Fruit fly (Drosophila melanogaster) whole organism, embryonic: ENCODE results near the gene Coq5.

Source experiments
- ATbp ChIP-seq: fragments of 200-800 bp; sonication (Bioruptor generic); optimal IDR thresholded peaks from 2 replicates; lab custom pipeline; 2017; ENCODE audit warnings: missing biosample characterization, mild to moderate bottlenecking, missing genetic modification characterization, missing genetic modification reagents
- Adf1 ChIP-seq: fragments of 200-800 bp; sonication (Bioruptor generic); IDR thresholded peaks from 2 replicates; pipeline ENCODE4 v1.3.6; 2022; ENCODE audit warnings: missing biosample characterization, missing genetic modification characterization
- BEAF-32 ChIP-seq: fragments of 200-800 bp; sonication (Bioruptor generic); optimal IDR thresholded peaks from 3 replicates; lab custom pipeline; 2017; ENCODE audit warnings: missing biosample characterization, missing genetic modification characterization, mild to moderate bottlenecking, moderate library complexity, missing genetic modification reagents
- CG10147 ChIP-seq: fragments of 200-800 bp; sonication (Bioruptor generic); optimal IDR thresholded peaks from 2 replicates; lab custom pipeline; 2019; ENCODE audit warnings: missing biosample characterization, mild to moderate bottlenecking, missing genetic modification characterization, moderate library complexity
- CG10543 ChIP-seq: fragments of 200-800 bp; sonication (Bioruptor generic); optimal IDR thresholded peaks from 3 replicates; lab custom pipeline; 2017; ENCODE audit warnings: missing biosample characterization, mild to moderate bottlenecking, missing genetic modification characterization, moderate library complexity
- CG15696 ChIP-seq: fragments of 200-800 bp; sonication (Bioruptor generic); optimal IDR thresholded peaks from 2 replicates; lab custom pipeline; 2019; ENCODE audit warnings: missing biosample characterization, mild to moderate bottlenecking, missing genetic modification characterization, moderate library complexity
- CG16815 ChIP-seq: fragments of 200-800 bp; sonication (Bioruptor generic); optimal IDR thresholded peaks from 3 replicates; lab custom pipeline; 2017; ENCODE audit warnings: missing biosample characterization, mild to moderate bottlenecking, missing genetic modification characterization
- CG18476 ChIP-seq: fragments of 200-800 bp; sonication (Bioruptor generic); optimal IDR thresholded peaks from 2 replicates; lab custom pipeline; 2016; ENCODE audit warnings: missing biosample characterization, mild to moderate bottlenecking, missing genetic modification characterization
- CG31441 ChIP-seq: fragments of 200-800 bp; sonication (Bioruptor generic); IDR thresholded peaks from 2 replicates; pipeline ENCODE4 v1.3.6; 2022; ENCODE audit warnings: missing biosample characterization, missing genetic modification characterization
- CG32772 ChIP-seq: fragments of 200-800 bp; sonication (Bioruptor generic); IDR thresholded peaks from 2 replicates; pipeline ENCODE4 v1.3.6; 2022; ENCODE audit warnings: missing biosample characterization, missing genetic modification characterization
- CG34376 ChIP-seq: fragments of 200-800 bp; sonication (Bioruptor generic); optimal IDR thresholded peaks from 2 replicates; lab custom pipeline; 2018; ENCODE audit warnings: missing biosample characterization, mild to moderate bottlenecking, missing genetic modification characterization
- CG4820 ChIP-seq: fragments of 200-800 bp; sonication (Bioruptor generic); optimal IDR thresholded peaks from 3 replicates; lab custom pipeline; 2016; ENCODE audit warnings: missing biosample characterization, missing genetic modification characterization
- CG5245 ChIP-seq: fragments of 200-800 bp; sonication (Bioruptor generic); optimal IDR thresholded peaks from 3 replicates; lab custom pipeline; 2016; ENCODE audit warnings: missing biosample characterization, missing genetic modification characterization
- CG6654 ChIP-seq: fragments of 200-800 bp; sonication (Bioruptor generic); optimal IDR thresholded peaks from 2 replicates; lab custom pipeline; 2017; ENCODE audit warnings: missing biosample characterization, mild to moderate bottlenecking, missing genetic modification characterization
- CG7271 ChIP-seq: fragments of 200-800 bp; sonication (Bioruptor generic); optimal IDR thresholded peaks from 2 replicates; lab custom pipeline; 2018; ENCODE audit warnings: missing biosample characterization, mild to moderate bottlenecking, missing genetic modification characterization, moderate library complexity
- Dip2 ChIP-seq: fragments of 200-800 bp; sonication (Bioruptor generic); IDR thresholded peaks from 2 replicates; pipeline ENCODE4 v1.3.6; 2022; ENCODE audit warnings: missing biosample characterization, missing genetic modification characterization
- Dip3 ChIP-seq: fragments of 200-800 bp; sonication (Bioruptor generic); optimal IDR thresholded peaks from 3 replicates; lab custom pipeline; 2016; ENCODE audit warnings: missing biosample characterization, missing genetic modification characterization
- Dp ChIP-seq: fragments of 200-800 bp; sonication (Bioruptor generic); optimal IDR thresholded peaks from 2 replicates; lab custom pipeline; 2018; ENCODE audit warnings: missing biosample characterization, mild to moderate bottlenecking, missing genetic modification characterization, moderate library complexity
- Dref ChIP-seq: fragments of 200-800 bp; sonication (Bioruptor generic); IDR thresholded peaks from 2 replicates; pipeline ENCODE4 v1.3.6; 2022; ENCODE audit warnings: missing biosample characterization, missing genetic modification characterization
- H15 ChIP-seq: fragments of 200-800 bp; sonication (Bioruptor generic); IDR thresholded peaks from 3 replicates; pipeline ENCODE4 v1.3.6; 2022; ENCODE audit warnings: missing biosample characterization, missing genetic modification characterization
- Jarid2 ChIP-seq: fragments of 200-800 bp; sonication (Bioruptor generic); optimal IDR thresholded peaks from 3 replicates; lab custom pipeline; 2017; ENCODE audit warnings: mild to moderate bottlenecking, missing biosample characterization, missing genetic modification reagents, missing genetic modification characterization
- Lim3 ChIP-seq: fragments of 200-800 bp; sonication (Bioruptor generic); IDR thresholded peaks from 2 replicates; pipeline ENCODE4 v1.3.6; 2022; ENCODE audit warnings: missing biosample characterization, missing genetic modification characterization
- Oaz ChIP-seq: fragments of 200-800 bp; sonication (Bioruptor generic); IDR thresholded peaks from 2 replicates; pipeline ENCODE4 v1.3.6; 2022; ENCODE audit warnings: missing biosample characterization, missing genetic modification characterization
- Oli ChIP-seq: fragments of 200-800 bp; sonication (Bioruptor generic); optimal IDR thresholded peaks from 2 replicates; lab custom pipeline; 2018; ENCODE audit warnings: missing biosample characterization, mild to moderate bottlenecking, missing genetic modification characterization, moderate library complexity
- Side ChIP-seq: fragments of 200-800 bp; sonication (Bioruptor generic); optimal IDR thresholded peaks from 2 replicates; lab custom pipeline; 2016; ENCODE audit warnings: missing biosample characterization, missing genetic modification characterization
- Xrp1 ChIP-seq: fragments of 200-800 bp; sonication (Bioruptor generic); IDR thresholded peaks from 2 replicates; pipeline ENCODE4 v1.3.6; 2022; ENCODE audit warnings: missing biosample characterization, missing genetic modification characterization
- ato ChIP-seq: fragments of 200-800 bp; sonication (Bioruptor generic); IDR thresholded peaks from 2 replicates; pipeline ENCODE4 v1.3.6; 2022; ENCODE audit warnings: missing biosample characterization, missing genetic modification characterization; ENCODE audit not compliant: partially characterized antibody
- bcd ChIP-seq: fragments of 200-800 bp; sonication (Bioruptor generic); optimal IDR thresholded peaks from 2 replicates; lab custom pipeline; 2017; ENCODE audit warnings: missing biosample characterization, mild to moderate bottlenecking, missing genetic modification characterization
- cad ChIP-seq: fragments of >200 bp; optimal IDR thresholded peaks from 2 replicates; lab custom pipeline; 2017; ENCODE audit warnings: missing biosample characterization, missing genetic modification characterization
- cato ChIP-seq: fragments of 200-800 bp; sonication (Bioruptor generic); optimal IDR thresholded peaks from 2 replicates; lab custom pipeline; 2016; ENCODE audit warnings: missing biosample characterization, missing genetic modification characterization, borderline replicate concordance
- caup ChIP-seq: fragments of 200-800 bp; sonication (Bioruptor generic); optimal IDR thresholded peaks from 3 replicates; lab custom pipeline; 2017; ENCODE audit warnings: missing biosample characterization, mild to moderate bottlenecking, missing genetic modification characterization, moderate library complexity; ENCODE audit not compliant: severe bottlenecking
- chm ChIP-seq: fragments of 200-800 bp; sonication (Bioruptor generic); IDR thresholded peaks from 2 replicates; pipeline ENCODE4 v1.3.6; 2022; ENCODE audit warnings: missing biosample characterization, missing genetic modification characterization
- crol ChIP-seq: fragments of 200-800 bp; sonication (Bioruptor generic); IDR thresholded peaks from 2 replicates; pipeline ENCODE4 v1.3.6; 2022; ENCODE audit warnings: missing biosample characterization, missing genetic modification characterization
- danr ChIP-seq: fragments of 200-800 bp; sonication (Bioruptor generic); IDR thresholded peaks from 2 replicates; pipeline ENCODE4 v1.3.6; 2022; ENCODE audit warnings: missing biosample characterization, missing genetic modification characterization
- ems ChIP-seq: fragments of 200-800 bp; sonication (Bioruptor generic); optimal IDR thresholded peaks from 3 replicates; lab custom pipeline; 2016; ENCODE audit warnings: missing biosample characterization, missing genetic modification characterization
- eyg ChIP-seq: fragments of 200-800 bp; sonication (Bioruptor generic); optimal IDR thresholded peaks from 3 replicates; lab custom pipeline; 2016; ENCODE audit warnings: missing biosample characterization, missing genetic modification characterization
- gro ChIP-seq: fragments of 200-800 bp; sonication (Bioruptor generic); optimal IDR thresholded peaks from 2 replicates; lab custom pipeline; 2016; ENCODE audit warnings: missing biosample characterization, missing genetic modification characterization
- h ChIP-seq: fragments of >200 bp; optimal IDR thresholded peaks from 2 replicates; lab custom pipeline; 2017
- hkb ChIP-seq, 2 experiments: fragments of 200-800 bp in 1 of 2; fragments of >200 bp in 1 of 2; sonication (Bioruptor generic) in 1 of 2; IDR thresholded peaks in 1 of 2; optimal IDR thresholded peaks in 1 of 2; 2 replicates each; pipeline versions ENCODE4 v1.3.6 to Lab custom; 2017 to 2022; ENCODE audit warnings: missing biosample characterization in 1 of 2, missing genetic modification characterization in 1 of 2
- insv ChIP-seq, 2 experiments: fragments of 200-800 bp; sonication (Bioruptor generic); optimal IDR thresholded peaks; 3 replicates each; lab custom pipeline; 2016 to 2018; ENCODE audit warnings: missing biosample characterization in 2 of 2, missing genetic modification characterization in 2 of 2
- luna ChIP-seq: fragments of 200-800 bp; sonication (Bioruptor generic); optimal IDR thresholded peaks from 2 replicates; lab custom pipeline; 2016; ENCODE audit warnings: missing biosample characterization, missing genetic modification characterization
- maf-S ChIP-seq: fragments of 200-800 bp; sonication (Bioruptor generic); optimal IDR thresholded peaks from 2 replicates; lab custom pipeline; 2016; ENCODE audit warnings: missing biosample characterization, missing genetic modification characterization
- org-1 ChIP-seq: fragments of 200-800 bp; sonication (Bioruptor generic); optimal IDR thresholded peaks from 2 replicates; lab custom pipeline; 2017; ENCODE audit warnings: missing biosample characterization, missing genetic modification characterization
- prd ChIP-seq, 3 experiments: fragments of >200 bp in 2 of 3; fragments of 200-800 bp in 1 of 3; sonication (Bioruptor generic) in 1 of 3; optimal IDR thresholded peaks in 2 of 3; IDR thresholded peaks in 1 of 3; 2 replicates in 2 of 3; 3 replicates in 1 of 3; pipeline versions ENCODE4 v1.3.6 to Lab custom; 2017 to 2022; ENCODE audit warnings: missing biosample characterization in 1 of 3, missing genetic modification characterization in 1 of 3
- pros ChIP-seq: fragments of 200-800 bp; sonication (Bioruptor generic); optimal IDR thresholded peaks from 3 replicates; lab custom pipeline; 2019; ENCODE audit warnings: missing biosample characterization, mild to moderate bottlenecking, missing genetic modification characterization, moderate library complexity
- trem ChIP-seq: fragments of 200-800 bp; optimal IDR thresholded peaks from 3 replicates; lab custom pipeline; 2019; ENCODE audit warnings: missing biosample characterization, mild to moderate bottlenecking, missing genetic modification characterization, moderate library complexity
- wek ChIP-seq: fragments of 200-800 bp; sonication (Bioruptor generic); optimal IDR thresholded peaks from 3 replicates; lab custom pipeline; 2018; ENCODE audit warnings: missing biosample characterization, mild to moderate bottlenecking, missing genetic modification characterization, moderate library complexity
- zf30C ChIP-seq: fragments of 200-800 bp; sonication (Bioruptor generic); optimal IDR thresholded peaks from 3 replicates; lab custom pipeline; 2018; ENCODE audit warnings: missing biosample characterization, mild to moderate bottlenecking, missing genetic modification characterization

The Coq5 gene

DNA sequence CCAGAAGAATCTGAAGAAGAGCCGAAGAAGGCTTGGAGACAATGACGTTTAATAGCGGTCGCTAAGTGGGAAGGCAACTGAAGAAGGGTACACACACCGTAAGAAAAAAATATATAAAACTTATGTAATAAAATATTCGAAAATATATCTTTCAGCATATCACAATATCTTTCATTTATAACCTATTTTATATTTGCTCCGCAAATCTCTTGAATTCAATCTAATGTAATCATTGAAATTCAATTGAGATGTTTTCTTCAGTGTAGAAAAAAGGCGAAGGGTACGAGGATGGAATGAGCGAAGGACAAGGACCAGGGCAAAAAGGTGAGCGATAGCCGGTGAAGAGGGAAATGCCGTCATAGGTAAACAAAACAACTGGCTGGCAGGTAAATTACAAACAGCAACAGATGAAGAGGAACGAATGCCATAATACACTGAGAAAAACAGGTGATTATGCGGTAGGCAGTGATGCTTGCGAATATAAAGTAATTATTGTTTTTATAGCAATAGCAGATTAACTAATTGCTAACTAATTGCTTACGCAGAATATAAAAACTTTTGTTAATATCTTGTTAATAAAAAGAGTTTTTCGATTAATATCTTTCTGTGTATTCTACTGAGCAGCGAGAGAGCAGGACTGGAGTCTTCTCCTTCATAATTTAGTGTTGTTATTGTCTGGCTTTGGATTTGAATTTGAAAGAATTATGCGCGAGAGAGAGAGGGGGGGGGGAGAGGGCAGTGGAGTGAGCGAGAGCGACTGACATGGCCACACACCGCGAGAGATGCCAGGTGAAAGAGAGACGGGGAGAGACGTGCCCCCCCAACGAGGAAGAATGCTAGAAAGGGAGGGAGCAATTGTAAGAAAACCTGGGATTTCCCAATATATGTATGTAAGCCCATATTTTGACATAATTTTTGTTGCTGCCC is 39.7 kb upstream of the Coq5 start (continued):
- TF ChIP-seq CG10543 (no peak), cato (peak; percentile 45), CG7271 (peak; percentile 89), BEAF-32 (GFP tag; lab: Kevin White, UChicago) (no peak), org-1 (GFP tag; lab: Kevin White, UChicago) (peak; percentile 82), ATbp (peak; percentile 39), CG34376 (GFP tag; lab: Kevin White, UChicago) (no peak), trem (tag; lab: Kevin White, UChicago) (peak; percentile 92), Jarid2 (GFP tag; lab: Kevin White, UChicago) (peak; percentile 18), Dp (GFP tag; lab: Kevin White, UChicago) (no peak), CG15696 (tag; lab: Kevin White, UChicago) (peak; percentile 97), wek (GFP tag; lab: Kevin White, UChicago) (peak; percentile 18), zf30C (peak; percentile 98), ems (GFP tag; lab: Kevin White, UChicago) (peak; percentile 68), crol (peak; percentile 94), Dip2 (GFP tag; lab: Robert Waterston, UW) (no peak), maf-S (GFP tag; lab: Kevin White, UChicago) (peak; percentile 74), chm (GFP tag; lab: Robert Waterston, UW) (peak; percentile 82; the same call in 1 of the 2 replicates), insv (GFP tag; optimal IDR thresholded peaks at IDR 0.05; lab: Kevin White, UChicago) (peak in 1 of 2 experiments; percentile 34), Lim3 (GFP tag; lab: Robert Waterston, UW) (no peak), ato (GFP tag; lab: Robert Waterston, UW) (no peak), hkb (optimal IDR thresholded peaks at IDR 0.05; lab: Kevin White, UChicago) (no peak), hkb (GFP tag; IDR thresholded peaks at IDR 0.05; lab: Robert Waterston, UW) (peak; percentile 84), danr (GFP tag; lab: Robert Waterston, UW) (peak; percentile 65; the same call in 1 of the 2 replicates), pros (peak; percentile 62), CG4820 (GFP tag; lab: Kevin White, UChicago) (peak; percentile 89), Dref (GFP tag; lab: Robert Waterston, UW) (no peak), Dip3 (GFP tag; lab: Kevin White, UChicago) (peak; percentile 61), h (lab: Kevin White, UChicago) (no peak), CG10147 (GFP tag; lab: Kevin White, UChicago) (peak; percentile 46), CG6654 (GFP tag; lab: Kevin White, UChicago) (peak; percentile 48), caup (GFP tag; lab: Kevin White, UChicago) (peak; percentile 56), Oaz (GFP tag; lab: Robert Waterston, UW) (peak; percentile 48), CG18476 (peak; percentile 80), H15 (GFP tag; lab: Robert Waterston, UW) (peak; percentile 67; the same call in 2 of the 3 replicates), luna (GFP tag; lab: Kevin White, UChicago) (no peak), CG31441 (peak; percentile 89), Oli (peak; percentile 85), Adf1 (GFP tag; lab: Robert Waterston, UW) (no peak), CG5245 (GFP tag; lab: Kevin White, UChicago) (peak; percentile 79), CG16815 (GFP tag; lab: Kevin White, UChicago) (peak; percentile 88), prd (optimal IDR thresholded peaks at IDR 0.05; lab: Kevin White, UChicago) (no peak), prd (GFP tag; IDR thresholded peaks at IDR 0.05; lab: Robert Waterston, UW) (peak; percentile 96), eyg (peak; percentile 44), Side (peak; percentile 85), CG32772 (GFP tag; lab: Robert Waterston, UW) (peak; percentile 81), Xrp1 (GFP tag; lab: Robert Waterston, UW) (peak; percentile 91), bcd (GFP tag; lab: Kevin White, UChicago) (peak; percentile 86), cad (no peak), gro (GFP tag; lab: Kevin White, UChicago) (peak; percentile 57)
